Worm (Caenorhabditis elegans) whole organism, L1 larva: ENCODE measurements around the gene Y45G5AM.4.

Experiments used
- ama-1 ChIP-seq: fragments of 150-350 bp; optimal IDR thresholded peaks from 2 replicates; lab custom pipeline; 2014
- ceh-90 ChIP-seq: sonication (generic microtip); optimal IDR thresholded peaks from 2 replicates; lab custom pipeline; 2016; ENCODE audit warnings: missing genetic modification characterization, missing compliant biosample characterization
- dpl-1 ChIP-seq, 3 experiments: fragments of 150-350 bp in 2 of 3; sonication (generic microtip) in 1 of 3; optimal IDR thresholded peaks; 2 replicates each; lab custom pipeline; 2014 to 2017; ENCODE audit warnings: missing biosample characterization in 3 of 3, missing genetic modification characterization in 3 of 3, missing genetic modification reagents in 3 of 3
- hlh-17 ChIP-seq: fragments of 200-800 bp; sonication (Bioruptor generic); optimal IDR thresholded peaks from 2 replicates; lab custom pipeline; 2018; ENCODE audit warnings: missing genetic modification characterization, mild to moderate bottlenecking, missing compliant biosample characterization, moderate library complexity, borderline replicate concordance
- lin-14 ChIP-seq: fragments of 200-800 bp; sonication (Bioruptor generic); optimal IDR thresholded peaks from 2 replicates; lab custom pipeline; 2018; ENCODE audit warnings: mild to moderate bottlenecking, missing genetic modification characterization, moderate library complexity, missing compliant biosample characterization
- lsy-2 ChIP-seq, 2 experiments: fragments of 150-350 bp; optimal IDR thresholded peaks; 2 replicates each; lab custom pipeline; 2014; ENCODE audit warnings: missing biosample characterization in 2 of 2, missing genetic modification characterization in 2 of 2
- mdl-1 ChIP-seq, 2 experiments: fragments of 150-350 bp; optimal IDR thresholded peaks; 2 replicates each; lab custom pipeline; 2014 to 2017; ENCODE audit warnings: missing biosample characterization in 2 of 2, missing genetic modification characterization in 2 of 2, inconsistent platforms in 1 of 2
- mef-2 ChIP-seq: fragments of 150-350 bp; optimal IDR thresholded peaks from 2 replicates; lab custom pipeline; 2014; ENCODE audit warnings: missing biosample characterization, missing genetic modification characterization
- nhr-19 ChIP-seq: fragments of 200-800 bp; sonication (Bioruptor generic); conservative IDR thresholded peaks from 2 replicates; pipeline ENCODE4 v1.3.6; 2022; ENCODE audit warnings: missing genetic modification characterization, missing compliant biosample characterization
- nhr-84 ChIP-seq: sonication (generic microtip); optimal IDR thresholded peaks from 2 replicates; lab custom pipeline; 2017; ENCODE audit warnings: missing biosample characterization, missing genetic modification characterization
- pqm-1 ChIP-seq: sonication (generic microtip); optimal IDR thresholded peaks from 3 replicates; lab custom pipeline; 2017; ENCODE audit warnings: missing biosample characterization, missing genetic modification characterization
- swsn-7 ChIP-seq: sonication (generic microtip); optimal IDR thresholded peaks from 2 replicates; lab custom pipeline; 2016; ENCODE audit warnings: missing genetic modification characterization, missing compliant biosample characterization
- unc-130 ChIP-seq: fragments of 150-350 bp; optimal IDR thresholded peaks from 2 replicates; lab custom pipeline; 2017; ENCODE audit warnings: missing biosample characterization, missing genetic modification characterization, inconsistent platforms

DNA sequence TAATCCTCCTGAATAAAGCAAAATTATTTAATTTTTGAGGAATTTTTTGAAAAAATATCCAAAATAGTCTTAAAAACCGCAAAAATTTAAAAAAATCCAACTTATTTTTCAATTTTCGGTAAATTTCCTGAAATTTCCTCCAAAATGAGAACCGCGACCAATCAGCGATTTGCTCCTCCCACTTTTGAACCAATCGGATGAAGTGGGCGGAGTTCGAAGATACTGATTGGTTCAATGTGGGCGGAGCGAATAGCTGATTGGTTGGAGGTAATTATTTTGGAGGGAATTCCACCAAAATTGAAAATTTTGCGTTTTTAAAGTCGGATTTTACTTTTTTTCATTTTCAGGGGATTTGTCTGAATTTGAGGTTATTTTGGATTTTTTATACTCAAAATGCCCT lies 5.0 kb downstream of the Y45G5AM.4 start:
- TF ChIP-seq pqm-1 (tag; lab: Kevin White, UChicago) (no peak), hlh-17 (no peak), lin-14 (no peak), ceh-90 (tag; lab: Kevin White, UChicago) (no peak), mef-2 (tag; lab: Kevin White, UChicago) (no peak), dpl-1 (GFP tag; optimal IDR thresholded peaks at IDR 0.05; lab: Kevin White, UChicago) (no peak), mdl-1 (tag; optimal IDR thresholded peaks at IDR 0.05; lab: Kevin White, UChicago) (no peak), ama-1 (no peak), unc-130 (no peak), nhr-84 (tag; lab: Kevin White, UChicago) (no peak), lsy-2 (tag; optimal IDR thresholded peaks at IDR 0.05; lab: Kevin White, UChicago) (no peak), nhr-19 (GFP tag; lab: Robert Waterston, UW) (no peak), swsn-7 (tag; lab: Kevin White, UChicago) (no peak)
